Worm (Caenorhabditis elegans): ENCODE data around the gene cid-1.

cid-1 gene

DNA sequence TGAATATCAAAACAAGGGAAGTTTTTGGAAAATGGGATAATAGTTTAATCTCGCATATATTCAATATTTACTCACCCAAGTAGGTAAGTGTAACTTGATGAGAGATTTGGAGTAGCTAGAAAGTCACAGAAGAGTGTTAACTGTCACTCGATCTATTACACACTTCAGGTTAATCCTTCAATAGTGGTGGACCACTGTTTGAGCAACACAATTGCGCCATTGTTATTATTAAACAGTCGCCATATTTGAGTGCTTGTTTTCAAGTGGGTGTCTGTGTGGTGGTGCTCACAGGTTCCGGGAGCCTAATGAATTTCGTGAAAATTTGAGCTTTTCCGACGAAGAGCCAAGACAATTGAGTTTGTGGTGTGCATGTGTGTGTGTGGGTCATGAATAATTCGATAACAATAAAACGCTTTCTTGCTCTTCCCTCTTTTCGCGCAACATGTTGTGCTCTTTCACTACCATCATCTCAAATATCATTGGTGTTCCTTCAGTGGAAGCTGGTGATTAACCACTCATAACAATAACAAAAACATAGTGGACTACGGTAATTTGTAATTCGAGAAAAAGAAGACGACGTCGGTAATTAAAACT lies 34.7 kb upstream of the cid-1 start:
- TF ChIP-seq tbx-37 (GFP tag; conservative IDR thresholded peaks at IDR 0.05) (no peak), flt-1 (GFP tag; IDR thresholded peaks at IDR 0.05) (no peak), pes-1 (GFP tag; IDR thresholded peaks at IDR 0.05) (no peak), sea-1 (GFP tag; conservative IDR thresholded peaks at IDR 0.05) (no peak), aly-1 (tag; optimal IDR thresholded peaks at IDR 0.05) (no peak), hmg-4 (GFP tag; optimal IDR thresholded peaks at IDR 0.05) (no peak), hnd-1 (tag; optimal IDR thresholded peaks at IDR 0.05) (no peak), F13C5.2 (tag; optimal IDR thresholded peaks at IDR 0.05) (no peak), ama-1 (optimal IDR thresholded peaks at IDR 0.05) (no peak), tbx-11 (GFP tag; IDR thresholded peaks at IDR 0.05) (no peak), ets-7 (tag; optimal IDR thresholded peaks at IDR 0.05) (no peak), ceh-36 (tag; optimal IDR thresholded peaks at IDR 0.05) (no peak), tra-4 (tag; optimal IDR thresholded peaks at IDR 0.05) (no peak), scrt-1 (GFP tag; IDR thresholded peaks at IDR 0.05) (no peak), B0310.2 (tag; optimal IDR thresholded peaks at IDR 0.05) (no peak), ceh-13 (GFP tag; optimal IDR thresholded peaks at IDR 0.05) (no peak), hmbx-1 (tag; optimal IDR thresholded peaks at IDR 0.05) (no peak)

DNA sequence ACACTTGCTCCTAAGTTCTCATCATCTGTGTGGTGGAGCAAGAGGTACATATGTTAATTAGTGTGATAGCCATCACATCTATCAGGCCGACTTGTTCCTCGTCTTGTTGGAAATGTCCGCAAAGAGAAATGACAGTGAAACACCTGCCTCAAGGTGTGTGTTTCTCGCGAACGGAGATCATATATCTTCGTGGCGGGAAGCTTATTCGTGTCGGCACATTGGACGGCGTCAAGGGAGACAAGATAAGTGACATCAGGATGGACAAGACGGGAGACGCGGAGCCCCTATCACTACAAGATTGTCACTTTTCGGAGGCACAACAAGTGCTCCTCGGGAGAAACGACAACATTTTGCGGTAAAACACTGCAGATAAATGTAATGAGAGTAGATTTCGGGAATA lies 34.0 kb upstream of the cid-1 start:
- no peak for TF ChIP-seq hmg-4 (GFP tag; optimal IDR thresholded peaks at IDR 0.05)
- TF ChIP-seq F13C5.2 (tag; optimal IDR thresholded peaks at IDR 0.05): no peak
- TF ChIP-seq ceh-13 (GFP tag; optimal IDR thresholded peaks at IDR 0.05): no peak
- no peak for TF ChIP-seq ama-1 (optimal IDR thresholded peaks at IDR 0.05)
- TF ChIP-seq scrt-1 (GFP tag; IDR thresholded peaks at IDR 0.05): no peak
- no peak for TF ChIP-seq sea-1 (GFP tag; conservative IDR thresholded peaks at IDR 0.05)
- TF ChIP-seq flt-1 (GFP tag; IDR thresholded peaks at IDR 0.05): no peak
- no peak for TF ChIP-seq pes-1 (GFP tag; IDR thresholded peaks at IDR 0.05)
- no peak for TF ChIP-seq ceh-36 (tag; optimal IDR thresholded peaks at IDR 0.05)
- TF ChIP-seq tbx-37 (GFP tag; conservative IDR thresholded peaks at IDR 0.05): no peak

DNA sequence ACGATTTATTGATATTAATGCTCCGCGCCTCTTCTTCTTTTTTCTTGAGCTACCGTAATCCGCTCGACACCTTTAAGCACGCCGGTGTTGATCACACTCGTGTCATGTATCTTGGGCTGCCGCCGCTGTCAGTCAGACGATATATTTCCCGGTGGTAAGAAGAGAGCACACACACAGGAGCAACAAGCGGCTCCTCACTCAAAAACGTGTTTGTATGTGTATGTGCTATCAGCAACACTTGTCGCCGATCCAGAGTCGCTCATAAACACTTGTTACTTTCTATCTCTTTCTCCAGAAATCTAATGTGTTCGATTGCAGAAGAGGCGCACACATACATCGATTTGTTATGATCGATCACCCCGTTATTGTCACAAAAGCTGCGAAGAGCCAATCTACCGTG lies 33.2 kb upstream of the cid-1 start:
- TF ChIP-seq ceh-36 (tag; optimal IDR thresholded peaks at IDR 0.05) (no peak), hmg-4 (GFP tag; optimal IDR thresholded peaks at IDR 0.05) (no peak), ceh-13 (GFP tag; optimal IDR thresholded peaks at IDR 0.05) (no peak), pes-1 (GFP tag; IDR thresholded peaks at IDR 0.05) (no peak), tra-4 (tag; optimal IDR thresholded peaks at IDR 0.05) (no peak), aly-1 (tag; optimal IDR thresholded peaks at IDR 0.05) (no peak), ama-1 (optimal IDR thresholded peaks at IDR 0.05) (no peak), sea-1 (GFP tag; conservative IDR thresholded peaks at IDR 0.05) (no peak)

DNA sequence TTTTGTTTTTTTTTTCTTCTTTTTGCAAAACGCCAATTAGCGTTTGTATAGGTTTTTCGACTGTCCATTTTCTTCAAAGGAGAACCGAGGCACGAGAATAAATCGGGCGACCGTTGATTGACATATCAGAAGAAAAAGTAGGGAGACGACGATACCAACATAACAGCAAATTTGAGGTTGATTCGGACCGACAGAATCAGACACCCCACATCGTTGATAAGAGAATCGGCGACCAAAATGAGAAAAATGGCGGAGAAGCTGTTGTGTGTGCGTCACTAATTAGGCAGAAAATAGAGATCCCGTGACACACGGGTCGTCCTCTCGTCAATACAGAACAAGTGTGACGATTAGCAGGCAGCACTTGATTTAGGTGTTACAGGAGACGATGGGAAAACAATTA lies 31.8 kb upstream of the cid-1 start:
- no peak for TF ChIP-seq ceh-36 (tag; optimal IDR thresholded peaks at IDR 0.05)

DNA sequence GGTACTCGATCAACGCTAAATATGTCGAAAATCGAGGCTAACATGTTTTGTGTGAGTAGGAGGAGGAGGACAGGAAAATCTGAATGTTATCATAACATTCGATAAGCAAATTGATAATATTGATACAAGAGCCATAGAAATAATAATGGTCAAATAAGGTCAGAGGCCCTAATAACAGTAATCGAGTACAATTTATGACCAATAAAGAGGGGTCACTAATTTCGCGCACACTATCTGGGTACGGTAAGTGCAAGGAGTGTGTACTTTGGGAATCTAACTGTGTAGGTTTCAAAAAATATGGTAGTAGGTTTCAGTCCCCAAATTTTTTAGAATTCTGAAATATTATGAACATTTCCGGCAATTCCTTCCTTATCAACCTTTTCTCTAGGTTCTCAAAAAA lies 30.2 kb upstream of the cid-1 start:
- TF ChIP-seq hmbx-1 (tag; optimal IDR thresholded peaks at IDR 0.05) (no peak), pes-1 (GFP tag; IDR thresholded peaks at IDR 0.05) (no peak), sea-1 (GFP tag; conservative IDR thresholded peaks at IDR 0.05) (no peak), ets-7 (tag; optimal IDR thresholded peaks at IDR 0.05) (no peak), tbx-11 (GFP tag; IDR thresholded peaks at IDR 0.05) (no peak), B0310.2 (tag; optimal IDR thresholded peaks at IDR 0.05) (no peak), hnd-1 (tag; optimal IDR thresholded peaks at IDR 0.05) (no peak), aly-1 (tag; optimal IDR thresholded peaks at IDR 0.05) (no peak), tra-4 (tag; optimal IDR thresholded peaks at IDR 0.05) (no peak), scrt-1 (GFP tag; IDR thresholded peaks at IDR 0.05) (no peak), ceh-36 (tag; optimal IDR thresholded peaks at IDR 0.05) (no peak), F13C5.2 (tag; optimal IDR thresholded peaks at IDR 0.05) (no peak), tbx-37 (GFP tag; conservative IDR thresholded peaks at IDR 0.05) (no peak), flt-1 (GFP tag; IDR thresholded peaks at IDR 0.05) (no peak), ceh-13 (GFP tag; optimal IDR thresholded peaks at IDR 0.05) (no peak), ama-1 (optimal IDR thresholded peaks at IDR 0.05) (no peak), hmg-4 (GFP tag; optimal IDR thresholded peaks at IDR 0.05) (no peak)

DNA sequence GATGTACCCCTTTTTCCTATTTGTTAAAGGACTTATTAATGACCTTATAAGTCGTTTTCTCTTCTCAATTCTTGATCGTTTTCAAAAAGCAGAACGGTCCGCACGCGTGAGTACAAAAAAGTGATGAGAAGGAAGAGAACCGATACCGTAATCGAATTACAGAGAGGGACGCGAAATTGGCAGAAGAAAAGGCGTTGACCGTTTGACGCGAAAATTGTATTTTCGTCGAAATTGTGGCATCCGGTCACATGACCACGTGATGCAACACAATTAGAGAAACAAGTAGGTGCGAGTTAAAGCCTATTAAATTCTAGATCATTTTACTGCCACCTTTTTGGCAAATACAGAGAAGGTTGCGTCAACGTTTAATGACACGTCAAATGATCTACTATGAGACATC lies 29.6 kb upstream of the cid-1 start:
- TF ChIP-seq pes-1 (GFP tag; IDR thresholded peaks at IDR 0.05) (no peak), ceh-13 (GFP tag; optimal IDR thresholded peaks at IDR 0.05) (no peak), B0310.2 (tag; optimal IDR thresholded peaks at IDR 0.05) (no peak), hmbx-1 (tag; optimal IDR thresholded peaks at IDR 0.05) (no peak), hmg-4 (GFP tag; optimal IDR thresholded peaks at IDR 0.05) (no peak), ceh-36 (tag; optimal IDR thresholded peaks at IDR 0.05) (no peak), aly-1 (tag; optimal IDR thresholded peaks at IDR 0.05) (no peak)

DNA sequence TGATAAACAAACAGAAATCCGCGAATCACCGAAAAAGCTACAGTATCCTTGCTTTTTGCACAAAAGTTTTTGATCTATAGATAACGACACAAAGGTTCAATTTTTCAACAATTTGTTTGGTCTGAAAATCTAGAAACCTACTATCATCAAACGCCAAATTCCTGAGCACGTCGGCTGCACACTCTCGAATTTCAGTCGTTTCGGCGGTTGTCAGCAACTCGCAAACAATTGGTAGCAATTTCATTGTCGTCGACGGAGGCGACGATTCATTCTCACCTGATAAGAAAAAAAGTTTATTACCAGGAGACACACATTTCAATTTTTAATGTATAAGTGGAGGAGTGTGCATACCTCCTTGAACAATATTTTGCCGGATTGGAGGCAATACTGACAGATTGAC lies 27.8 kb upstream of the cid-1 start:
- TF ChIP-seq ama-1 (optimal IDR thresholded peaks at IDR 0.05): no peak
- no peak for TF ChIP-seq pes-1 (GFP tag; IDR thresholded peaks at IDR 0.05)
- no peak for TF ChIP-seq F13C5.2 (tag; optimal IDR thresholded peaks at IDR 0.05)
- no peak for TF ChIP-seq ets-7 (tag; optimal IDR thresholded peaks at IDR 0.05)
- TF ChIP-seq sea-1 (GFP tag; conservative IDR thresholded peaks at IDR 0.05): no peak
- TF ChIP-seq hmg-4 (GFP tag; optimal IDR thresholded peaks at IDR 0.05): no peak
- no peak for TF ChIP-seq scrt-1 (GFP tag; IDR thresholded peaks at IDR 0.05)
- TF ChIP-seq tra-4 (tag; optimal IDR thresholded peaks at IDR 0.05): no peak
- no peak for TF ChIP-seq ceh-36 (tag; optimal IDR thresholded peaks at IDR 0.05)
- no peak for TF ChIP-seq B0310.2 (tag; optimal IDR thresholded peaks at IDR 0.05)
- TF ChIP-seq tbx-37 (GFP tag; conservative IDR thresholded peaks at IDR 0.05): no peak
- no peak for TF ChIP-seq flt-1 (GFP tag; IDR thresholded peaks at IDR 0.05)
- TF ChIP-seq hmbx-1 (tag; optimal IDR thresholded peaks at IDR 0.05): no peak
- TF ChIP-seq tbx-11 (GFP tag; IDR thresholded peaks at IDR 0.05): no peak
- no peak for TF ChIP-seq aly-1 (tag; optimal IDR thresholded peaks at IDR 0.05)
- TF ChIP-seq hnd-1 (tag; optimal IDR thresholded peaks at IDR 0.05): no peak
- TF ChIP-seq ceh-13 (GFP tag; optimal IDR thresholded peaks at IDR 0.05): no peak

DNA sequence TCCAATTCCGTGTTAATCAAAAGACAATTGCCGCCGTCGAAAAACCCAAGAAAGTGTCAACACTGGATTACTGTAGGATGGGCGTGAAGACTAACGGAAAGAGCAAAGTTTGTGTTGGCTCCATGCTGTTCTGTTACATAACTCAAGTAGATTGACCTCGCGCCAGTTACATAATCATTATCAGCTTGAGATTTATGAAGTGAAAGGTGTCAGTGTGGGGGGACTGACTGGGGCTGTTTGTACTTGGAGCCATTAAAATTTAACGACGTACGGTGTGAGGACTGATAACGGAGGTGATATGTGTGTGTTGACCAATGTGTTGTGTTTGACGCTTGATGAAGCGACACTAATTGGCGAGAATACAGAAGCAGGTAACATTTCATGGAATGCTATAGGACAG lies 27.0 kb upstream of the cid-1 start:
- TF ChIP-seq ceh-36 (tag; optimal IDR thresholded peaks at IDR 0.05): no peak
- TF ChIP-seq tbx-11 (GFP tag; IDR thresholded peaks at IDR 0.05): no peak
- no peak for TF ChIP-seq ets-7 (tag; optimal IDR thresholded peaks at IDR 0.05)
- no peak for TF ChIP-seq tbx-37 (GFP tag; conservative IDR thresholded peaks at IDR 0.05)
- no peak for TF ChIP-seq pes-1 (GFP tag; IDR thresholded peaks at IDR 0.05)
- TF ChIP-seq ama-1 (optimal IDR thresholded peaks at IDR 0.05): no peak
- TF ChIP-seq scrt-1 (GFP tag; IDR thresholded peaks at IDR 0.05): no peak
- no peak for TF ChIP-seq hnd-1 (tag; optimal IDR thresholded peaks at IDR 0.05)
- TF ChIP-seq tra-4 (tag; optimal IDR thresholded peaks at IDR 0.05): no peak
- TF ChIP-seq hmg-4 (GFP tag; optimal IDR thresholded peaks at IDR 0.05): no peak
- TF ChIP-seq F13C5.2 (tag; optimal IDR thresholded peaks at IDR 0.05): no peak
- TF ChIP-seq aly-1 (tag; optimal IDR thresholded peaks at IDR 0.05): no peak
- no peak for TF ChIP-seq hmbx-1 (tag; optimal IDR thresholded peaks at IDR 0.05)
- no peak for TF ChIP-seq sea-1 (GFP tag; conservative IDR thresholded peaks at IDR 0.05)
- TF ChIP-seq ceh-13 (GFP tag; optimal IDR thresholded peaks at IDR 0.05): no peak
- TF ChIP-seq flt-1 (GFP tag; IDR thresholded peaks at IDR 0.05): no peak
- TF ChIP-seq B0310.2 (tag; optimal IDR thresholded peaks at IDR 0.05): no peak

Data from whole organism, early embryonic.